Fruit fly (Drosophila melanogaster) whole organism, embryonic: ENCODE data around the gene dob.

Source experiments
- CG12104 ChIP-seq: fragments of 200-800 bp; sonication (Bioruptor generic); optimal IDR thresholded peaks from 3 replicates; lab custom pipeline; 2016; ENCODE audit warnings: missing biosample characterization, missing genetic modification characterization
- CG17186 ChIP-seq: fragments of 200-800 bp; sonication (Bioruptor generic); optimal IDR thresholded peaks from 3 replicates; lab custom pipeline; 2017; ENCODE audit warnings: missing biosample characterization, missing genetic modification reagents, missing genetic modification characterization
- CG30431 ChIP-seq: fragments of 200-800 bp; sonication (Bioruptor generic); optimal IDR thresholded peaks from 2 replicates; lab custom pipeline; 2017; ENCODE audit warnings: missing biosample characterization, missing genetic modification characterization
- CrebB ChIP-seq: fragments of 200-800 bp; sonication (Bioruptor generic); optimal IDR thresholded peaks from 3 replicates; lab custom pipeline; 2018; ENCODE audit warnings: missing biosample characterization, mild to moderate bottlenecking, missing genetic modification characterization
- Dip2 ChIP-seq: fragments of 200-800 bp; sonication (Bioruptor generic); IDR thresholded peaks from 2 replicates; pipeline ENCODE4 v1.3.6; 2022; ENCODE audit warnings: missing biosample characterization, missing genetic modification characterization
- Fer1 ChIP-seq: fragments of 200-800 bp; sonication (Bioruptor generic); optimal IDR thresholded peaks from 2 replicates; lab custom pipeline; 2017; ENCODE audit warnings: missing biosample characterization, mild to moderate bottlenecking, missing genetic modification characterization
- Lim3 ChIP-seq: fragments of 200-800 bp; sonication (Bioruptor generic); IDR thresholded peaks from 2 replicates; pipeline ENCODE4 v1.3.6; 2022; ENCODE audit warnings: missing biosample characterization, missing genetic modification characterization
- Nf-YB ChIP-seq: fragments of 200-800 bp; sonication (Bioruptor generic); optimal IDR thresholded peaks from 3 replicates; lab custom pipeline; 2019; ENCODE audit warnings: missing biosample characterization, mild to moderate bottlenecking, missing genetic modification characterization, moderate library complexity
- bsh ChIP-seq, 2 experiments: fragments of 200-800 bp; sonication (Bioruptor generic); optimal IDR thresholded peaks; 2 replicates each; lab custom pipeline; 2017 to 2018; ENCODE audit warnings: mild to moderate bottlenecking in 2 of 2, missing biosample characterization in 2 of 2, missing genetic modification characterization in 2 of 2, moderate library complexity in 1 of 2
- dm ChIP-seq: fragments of 200-800 bp; sonication (Bioruptor generic); optimal IDR thresholded peaks from 3 replicates; lab custom pipeline; 2016; ENCODE audit warnings: missing biosample characterization, missing genetic modification characterization
- gt ChIP-seq: fragments of 200-800 bp; sonication (Bioruptor generic); IDR thresholded peaks from 2 replicates; pipeline ENCODE4 v1.3.6; 2022; ENCODE audit warnings: missing biosample characterization, missing genetic modification characterization
- maf-S ChIP-seq: fragments of 200-800 bp; sonication (Bioruptor generic); optimal IDR thresholded peaks from 2 replicates; lab custom pipeline; 2016; ENCODE audit warnings: missing biosample characterization, missing genetic modification characterization
- psq ChIP-seq: fragments of 200-800 bp; sonication (Bioruptor generic); optimal IDR thresholded peaks from 2 replicates; lab custom pipeline; 2017; ENCODE audit warnings: missing biosample characterization, missing genetic modification characterization

DNA sequence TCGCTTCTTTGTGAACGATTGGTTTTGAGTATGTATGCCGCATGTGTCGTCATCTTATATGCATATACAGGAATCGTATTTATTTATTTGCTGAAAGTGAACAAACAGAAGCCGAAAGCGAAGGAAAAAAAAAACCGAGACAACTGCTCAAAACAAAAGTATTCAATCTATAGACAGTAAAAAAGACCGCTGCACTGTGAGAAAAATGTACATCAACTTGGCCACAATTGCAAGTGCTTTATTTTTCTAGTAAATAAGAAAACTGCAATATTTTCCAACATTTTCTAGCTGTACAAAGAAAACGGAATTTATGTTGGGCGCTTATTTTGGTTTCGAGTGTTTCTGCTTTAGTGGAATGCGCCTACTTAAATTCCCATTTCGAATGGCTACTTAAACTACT, 39.9 kb upstream of the dob start:
- no peak for TF ChIP-seq Nf-YB (GFP tag; lab: Kevin White, UChicago)
- TF ChIP-seq bsh (GFP tag; optimal IDR thresholded peaks at IDR 0.05; lab: Kevin White, UChicago): peak in 1 of 2 experiments; percentile 32
- TF ChIP-seq Fer1 (GFP tag; lab: Kevin White, UChicago): no peak
- TF ChIP-seq maf-S (GFP tag; lab: Kevin White, UChicago): no peak
- TF ChIP-seq gt: no peak
- no peak for TF ChIP-seq psq (GFP tag; lab: Kevin White, UChicago)
- TF ChIP-seq Dip2 (GFP tag; lab: Robert Waterston, UW): no peak
- TF ChIP-seq CG30431 (GFP tag; lab: Kevin White, UChicago): no peak
- no peak for TF ChIP-seq Lim3 (GFP tag; lab: Robert Waterston, UW)
- no peak for TF ChIP-seq dm (GFP tag; lab: Kevin White, UChicago)
- TF ChIP-seq CrebB (tag; lab: Kevin White, UChicago): no peak
- no peak for TF ChIP-seq CG12104 (GFP tag; lab: Kevin White, UChicago)
- TF ChIP-seq CG17186 (GFP tag; lab: Kevin White, UChicago): no peak
